Worm (Caenorhabditis elegans) whole organism, L4 larva: ENCODE results near the gene nsun-1.

Source experiments
- ZK337.2 ChIP-seq: fragments of 200-800 bp; sonication (Bioruptor generic); IDR thresholded peaks from 2 replicates; pipeline ENCODE4 v1.3.6; 2022; ENCODE audit warnings: missing genetic modification reagents, missing genetic modification characterization, missing compliant biosample characterization
- ama-1 ChIP-seq: fragments of 150-350 bp; optimal IDR thresholded peaks from 2 replicates; lab custom pipeline; 2014; ENCODE audit warnings: inconsistent platforms, mixed read lengths

DNA sequence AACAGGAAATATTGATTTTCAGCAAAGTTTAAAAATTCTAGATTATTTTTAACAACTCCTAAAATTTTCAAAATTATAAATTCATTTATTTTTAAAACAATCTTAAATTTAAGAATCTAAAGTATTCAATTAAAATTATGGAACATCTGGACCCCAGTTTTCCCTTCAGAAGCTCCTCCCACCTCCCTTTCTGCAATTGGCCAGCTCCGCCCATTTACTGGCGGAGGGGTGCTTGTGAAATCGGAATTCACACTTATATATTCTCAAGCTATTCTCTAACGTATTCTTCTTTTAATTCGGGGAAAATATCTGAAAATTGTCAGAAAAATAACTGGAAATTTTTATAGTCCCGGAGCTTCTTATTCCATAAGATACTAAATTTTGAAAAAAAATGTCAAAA is 40.0 kb upstream of the nsun-1 start, which contains the start of gene mab-9:
- TF ChIP-seq ama-1 (lab: Kevin White, UChicago) (no peak), ZK337.2 (GFP tag; lab: Robert Waterston, UW) (no peak)
